Worm (Caenorhabditis elegans): ENCODE data around the gene F25E5.5.

ce11 chrV:7487518-7487917, 40.5 kb downstream of the F25E5.5 start, which contains the start of gene srbc-7:
- TF ChIP-seq klf-2 (GFP tag; conservative IDR thresholded peaks at IDR 0.05) = no peak
- TF ChIP-seq T22C8.4 (GFP tag; IDR thresholded peaks at IDR 0.05) = no peak
- no peak for TF ChIP-seq cog-1 (tag; optimal IDR thresholded peaks at IDR 0.05)

Data from whole organism, midembryonic.